Worm (Caenorhabditis elegans): ENCODE data around the gene mcp-1.

The mcp-1 gene

ce11 chrV:5953086-5953485 is 8.5 kb upstream of the mcp-1 start:
- TF ChIP-seq flh-1 (GFP tag; optimal IDR thresholded peaks at IDR 0.05), result no peak

ce11 chrV:5954747-5955146 is 6.9 kb upstream of the mcp-1 start, which contains the start of gene M03F8.6:
TSS of gene M03F8.6 (minus strand) at chrV:5954847.
- TF ChIP-seq M03D4.4 (tag; optimal IDR thresholded peaks at IDR 0.05) (no peak), ces-1 (GFP tag; optimal IDR thresholded peaks at IDR 0.05) (no peak), hlh-1 (tag; optimal IDR thresholded peaks at IDR 0.05) (no peak), mls-2 (tag; optimal IDR thresholded peaks at IDR 0.05) (no peak), lsy-2 (tag; optimal IDR thresholded peaks at IDR 0.05) (no peak)

- TF ChIP-seq flh-1 (GFP tag; optimal IDR thresholded peaks at IDR 0.05) (no peak), ces-1 (GFP tag; optimal IDR thresholded peaks at IDR 0.05) (peak; percentile 69)
These were observed 6.0 kb upstream of the mcp-1 start for ce11 chrV:5955627-5956026.

- TF ChIP-seq flh-1 (GFP tag; optimal IDR thresholded peaks at IDR 0.05) (no peak), ces-1 (GFP tag; optimal IDR thresholded peaks at IDR 0.05) (peak; percentile 71)
These were observed 1.5 kb downstream of the mcp-1 start for ce11 chrV:5963092-5963491.

- TF ChIP-seq lsy-2 (tag; optimal IDR thresholded peaks at IDR 0.05) (no peak), ces-1 (GFP tag; optimal IDR thresholded peaks at IDR 0.05) (peak; percentile 47)
These were observed 2.1 kb downstream of the mcp-1 start, which contains the start of gene pcm-1 for ce11 chrV:5963696-5964095. TSS of gene pcm-1 (minus strand) at chrV:5963882.

- TF ChIP-seq unc-120 (tag; optimal IDR thresholded peaks at IDR 0.05; ENCODE audit: poor library complexity, severe bottlenecking) (peak; percentile 52), M03D4.4 (tag; optimal IDR thresholded peaks at IDR 0.05) (no peak), unc-62 (GFP tag; optimal IDR thresholded peaks at IDR 0.05) (peak; percentile 49)
These were observed 3.1 kb downstream of the mcp-1 start for ce11 chrV:5964658-5965178.

ce11 chrV:5972582-5972981 is 11.0 kb downstream of the mcp-1 start:
- TF ChIP-seq drap-1 (GFP tag; optimal IDR thresholded peaks at IDR 0.05) (no peak), nhr-28 (tag; optimal IDR thresholded peaks at IDR 0.05) (no peak), nhr-12 (tag; optimal IDR thresholded peaks at IDR 0.05) (no peak), zip-8 (tag; optimal IDR thresholded peaks at IDR 0.05) (no peak), unc-120 (tag; optimal IDR thresholded peaks at IDR 0.05; ENCODE audit: poor library complexity, severe bottlenecking) (no peak), elt-3 (tag; optimal IDR thresholded peaks at IDR 0.05) (no peak), lin-13 (tag; optimal IDR thresholded peaks at IDR 0.05) (no peak), nhr-237 (tag; optimal IDR thresholded peaks at IDR 0.05) (no peak), M03D4.4 (tag; optimal IDR thresholded peaks at IDR 0.05) (no peak), lsy-2 (tag; optimal IDR thresholded peaks at IDR 0.05) (no peak)

- TF ChIP-seq unc-120 (tag; optimal IDR thresholded peaks at IDR 0.05; ENCODE audit: poor library complexity, severe bottlenecking) (no peak), pha-4 (tag; optimal IDR thresholded peaks at IDR 0.05) (no peak), snpc-4 (tag; optimal IDR thresholded peaks at IDR 0.05) (no peak), lsy-2 (tag; optimal IDR thresholded peaks at IDR 0.05) (no peak), elt-3 (tag; optimal IDR thresholded peaks at IDR 0.05) (no peak), sptf-1 (tag; optimal IDR thresholded peaks at IDR 0.05) (no peak), nhr-76 (tag; optimal IDR thresholded peaks at IDR 0.05) (no peak), lin-32 (GFP tag; optimal IDR thresholded peaks at IDR 0.05) (no peak)
These were observed 12.1 kb downstream of the mcp-1 start for ce11 chrV:5973713-5974112.

ce11 chrV:5975724-5976123 is 14.1 kb downstream of the mcp-1 start, which contains the start of gene acy-2:
TSS of gene acy-2 (plus strand) at chrV:5976024.
- TF ChIP-seq ztf-11 (tag; optimal IDR thresholded peaks at IDR 0.05), result no peak
- TF ChIP-seq elt-3 (tag; optimal IDR thresholded peaks at IDR 0.05), result no peak
- TF ChIP-seq blmp-1 (tag; optimal IDR thresholded peaks at IDR 0.05), result no peak

ce11 chrV:5982722-5983121 is 21.1 kb downstream of the mcp-1 start:
- no peak for TF ChIP-seq blmp-1 (tag; optimal IDR thresholded peaks at IDR 0.05)
- TF ChIP-seq ceh-39 (tag; optimal IDR thresholded peaks at IDR 0.05), result no peak
- no peak for TF ChIP-seq zip-8 (tag; optimal IDR thresholded peaks at IDR 0.05)
- TF ChIP-seq nhr-12 (tag; optimal IDR thresholded peaks at IDR 0.05), result no peak
